Worm (Caenorhabditis elegans) whole organism, L4/young adult: ENCODE measurements around the gene F57F4.1.

Source experiments
- W03F9.2 ChIP-seq: fragments of 150-350 bp; optimal IDR thresholded peaks from 2 replicates; lab custom pipeline; 2014; ENCODE audit warnings: missing biosample characterization, missing genetic modification characterization
- dao-5 ChIP-seq: sonication (generic microtip); optimal IDR thresholded peaks from 2 replicates; lab custom pipeline; 2016; ENCODE audit warnings: missing genotype, missing genetic modification characterization, moderate library complexity, missing compliant biosample characterization
- him-1 ChIP-seq: sonication (generic microtip); optimal IDR thresholded peaks from 2 replicates; lab custom pipeline; 2016; ENCODE audit warnings: missing genotype, missing genetic modification reagents, missing genetic modification characterization, missing compliant biosample characterization

Gene F57F4.1

ce11 chrV:6390163-6390562 is at the start of gene F57F4.1:
TSS of gene F57F4.1 (plus strand) at chrV:6390463.
- no peak for TF ChIP-seq him-1
- no peak for TF ChIP-seq W03F9.2
- no peak for TF ChIP-seq dao-5 (tag; lab: Kevin White, UChicago)

ce11 chrV:6341078-6341638 is 49.1 kb upstream of the F57F4.1 start:
- TF ChIP-seq dao-5 (tag; lab: Kevin White, UChicago) (no peak), him-1 (peak; percentile 58)

- TF ChIP-seq dao-5 (tag; lab: Kevin White, UChicago) (no peak), W03F9.2 (no peak)
These were observed 47.8 kb upstream of the F57F4.1 start for ce11 chrV:6342502-6342901.

ce11 chrV:6344531-6345171 is 45.6 kb upstream of the F57F4.1 start:
- TF ChIP-seq him-1 (no peak), W03F9.2 (no peak), dao-5 (tag; lab: Kevin White, UChicago) (no peak)

ce11 chrV:6346043-6346618 is 44.1 kb upstream of the F57F4.1 start:
- no peak for TF ChIP-seq dao-5 (tag; lab: Kevin White, UChicago)
- no peak for TF ChIP-seq him-1
- TF ChIP-seq W03F9.2: no peak

ce11 chrV:6346906-6347305 is 43.4 kb upstream of the F57F4.1 start:
- no peak for TF ChIP-seq dao-5 (tag; lab: Kevin White, UChicago)
- TF ChIP-seq W03F9.2: no peak
- TF ChIP-seq him-1: no peak

ce11 chrV:6348133-6348532 is 42.1 kb upstream of the F57F4.1 start:
- TF ChIP-seq dao-5 (tag; lab: Kevin White, UChicago) (no peak), W03F9.2 (no peak), him-1 (no peak)

ce11 chrV:6349597-6349996 is 40.7 kb upstream of the F57F4.1 start:
- TF ChIP-seq W03F9.2 (no peak), dao-5 (tag; lab: Kevin White, UChicago) (no peak), him-1 (no peak)

- TF ChIP-seq dao-5 (tag; lab: Kevin White, UChicago) (no peak), him-1 (peak; percentile 64), W03F9.2 (no peak)
These were observed 40.2 kb upstream of the F57F4.1 start for ce11 chrV:6350109-6350508.

ce11 chrV:6351122-6351521 is 39.1 kb upstream of the F57F4.1 start:
- TF ChIP-seq him-1 (no peak), dao-5 (tag; lab: Kevin White, UChicago) (no peak), W03F9.2 (no peak)

ce11 chrV:6352350-6352749 is 37.9 kb upstream of the F57F4.1 start:
- TF ChIP-seq him-1 (no peak), W03F9.2 (no peak), dao-5 (tag; lab: Kevin White, UChicago) (no peak)

ce11 chrV:6353182-6353780 is 37.0 kb upstream of the F57F4.1 start:
- TF ChIP-seq him-1 (no peak), W03F9.2 (no peak), dao-5 (tag; lab: Kevin White, UChicago) (no peak)

- TF ChIP-seq W03F9.2 (no peak), him-1 (no peak), dao-5 (tag; lab: Kevin White, UChicago) (no peak)
These were observed 36.1 kb upstream of the F57F4.1 start for ce11 chrV:6354202-6354601.

ce11 chrV:6354786-6355185 is 35.5 kb upstream of the F57F4.1 start:
- TF ChIP-seq W03F9.2 (no peak), him-1 (no peak), dao-5 (tag; lab: Kevin White, UChicago) (no peak)

- TF ChIP-seq him-1 (no peak), dao-5 (tag; lab: Kevin White, UChicago) (no peak), W03F9.2 (no peak)
These were observed 34.9 kb upstream of the F57F4.1 start for ce11 chrV:6355412-6355811.
